Fruit fly (Drosophila melanogaster): Measurements from ENCODE around the gene NP15.6.

NP15.6 gene

dm6 chr3R:19073002-19073401 lies 45.8 kb downstream of the NP15.6 start (continued):
- TF ChIP-seq CG31388 (GFP tag; optimal IDR thresholded peaks at IDR 0.05) (no peak), ftz-f1 (GFP tag; optimal IDR thresholded peaks at IDR 0.05) (no peak), CG17612 (GFP tag; IDR thresholded peaks at IDR 0.05) (no peak), Blimp-1 (GFP tag; optimal IDR thresholded peaks at IDR 0.05) (peak; percentile 75), Dfd (GFP tag; optimal IDR thresholded peaks at IDR 0.05) (no peak), sug (tag; optimal IDR thresholded peaks at IDR 0.05) (no peak), odd (GFP tag; optimal IDR thresholded peaks at IDR 0.05) (peak; percentile 1), CG12769 (tag; optimal IDR thresholded peaks at IDR 0.05) (no peak), Xbp1 (GFP tag; optimal IDR thresholded peaks at IDR 0.05) (peak; percentile 16), CG14860 (GFP tag; IDR thresholded peaks at IDR 0.05; ENCODE audit: partially characterized antibody) (no peak), dysf (GFP tag; IDR thresholded peaks at IDR 0.05) (peak; percentile 51; the same call in 1 of the 3 replicates), CG15514 (GFP tag; optimal IDR thresholded peaks at IDR 0.05) (no peak), Adf1 (GFP tag; IDR thresholded peaks at IDR 0.05) (no peak), CG4360 (GFP tag; IDR thresholded peaks at IDR 0.05) (peak; percentile 76), klu (GFP tag; IDR thresholded peaks at IDR 0.05) (no peak), CrebB (tag; optimal IDR thresholded peaks at IDR 0.05) (no peak), CG18764 (GFP tag; optimal IDR thresholded peaks at IDR 0.05) (no peak), CoRest (tag; optimal IDR thresholded peaks at IDR 0.05) (peak; percentile 49), gro (GFP tag; optimal IDR thresholded peaks at IDR 0.05) (no peak), NC2α (GFP tag; optimal IDR thresholded peaks at IDR 0.05) (no peak), CG5180 (GFP tag; optimal IDR thresholded peaks at IDR 0.05) (peak; percentile 6), Ravus (GFP tag; IDR thresholded peaks at IDR 0.05) (no peak), fd102C (GFP tag; optimal IDR thresholded peaks at IDR 0.05) (no peak), Oaz (GFP tag; IDR thresholded peaks at IDR 0.05) (no peak), Rx (GFP tag; IDR thresholded peaks at IDR 0.05) (peak; percentile 41; the same call in 1 of the 2 replicates), Myb (GFP tag; optimal IDR thresholded peaks at IDR 0.05) (no peak), wdn (GFP tag; IDR thresholded peaks at IDR 0.05) (no peak), tap (tag; optimal IDR thresholded peaks at IDR 0.05) (peak; percentile 70), Hr78 (GFP tag; optimal IDR thresholded peaks at IDR 0.05) (peak in 1 of 2 experiments; percentile 33), CG3407 (GFP tag; optimal IDR thresholded peaks at IDR 0.05) (peak; percentile 42), CG7556 (GFP tag; optimal IDR thresholded peaks at IDR 0.05) (peak; percentile 47), Hmr (GFP tag; optimal IDR thresholded peaks at IDR 0.05) (no peak), bab2 (GFP tag; optimal IDR thresholded peaks at IDR 0.05) (peak; percentile 33), CG9437 (GFP tag; optimal IDR thresholded peaks at IDR 0.05) (peak; percentile 37), nerfin-1 (tag; optimal IDR thresholded peaks at IDR 0.05) (peak; percentile 71), CG8765 (GFP tag; IDR thresholded peaks at IDR 0.05) (no peak), CG11093 (GFP tag; IDR thresholded peaks at IDR 0.05) (peak; percentile 57; the same call in 2 of the 3 replicates), aop (GFP tag; IDR thresholded peaks at IDR 0.05) (no peak), CG5953 (GFP tag; IDR thresholded peaks at IDR 0.05) (no peak), zen2 (GFP tag; IDR thresholded peaks at IDR 0.05; ENCODE audit: partially characterized antibody) (no peak), pnt (GFP tag; optimal IDR thresholded peaks at IDR 0.05) (no peak), CG33213 (GFP tag; optimal IDR thresholded peaks at IDR 0.05) (no peak), CG11696 (GFP tag; IDR thresholded peaks at IDR 0.05) (no peak), unc-4 (GFP tag; IDR thresholded peaks at IDR 0.05; ENCODE audit: partially characterized antibody) (no peak), CG13296 (GFP tag; optimal IDR thresholded peaks at IDR 0.05) (no peak), HHEX (GFP tag; optimal IDR thresholded peaks at IDR 0.05) (no peak), Ptx1 (GFP tag; IDR thresholded peaks at IDR 0.05) (peak; percentile 74), CG10462 (GFP tag; optimal IDR thresholded peaks at IDR 0.05) (no peak), tup (GFP tag; optimal IDR thresholded peaks at IDR 0.05) (no peak), CG4730 (GFP tag; IDR thresholded peaks at IDR 0.05) (no peak), CG17802 (tag; optimal IDR thresholded peaks at IDR 0.05) (no peak)

Data from whole organism, embryonic.